Worm (Caenorhabditis elegans) whole organism, L1 larva: ENCODE data around the gene F35D2.3.
A peak's percentile ranks its signal among the peaks of the same experiment; 100 is the strongest.

Source experiments
- alr-1 ChIP-seq: fragments of 200-800 bp; sonication (Bioruptor generic); optimal IDR thresholded peaks from 2 replicates; lab custom pipeline; 2018; ENCODE audit warnings: borderline replicate concordance, mild to moderate bottlenecking, missing genetic modification characterization, missing compliant biosample characterization
- blmp-1 ChIP-seq: fragments of 150-350 bp; optimal IDR thresholded peaks from 2 replicates; lab custom pipeline; 2014; ENCODE audit warnings: missing biosample characterization, missing genetic modification characterization
- efl-1 ChIP-seq, 4 experiments: fragments of 150-350 bp; optimal IDR thresholded peaks in 3 of 4; peaks in 1 of 4; 1 replicate in 1 of 4; 2 replicates in 3 of 4; lab custom pipeline; 2014; ENCODE audit warnings: missing biosample characterization in 2 of 4, missing genetic modification characterization in 2 of 4, missing genetic modification reagents in 2 of 4
- elt-3 ChIP-seq, 6 experiments: fragments of 150-350 bp in 1 of 6; sonication (generic microtip); optimal IDR thresholded peaks; 2 replicates each; lab custom pipeline; 2017 to 2018; ENCODE audit warnings: missing biosample characterization in 6 of 6, missing genetic modification characterization in 6 of 6, inconsistent platforms in 1 of 6
- lin-14 ChIP-seq: fragments of 200-800 bp; sonication (Bioruptor generic); optimal IDR thresholded peaks from 2 replicates; lab custom pipeline; 2018; ENCODE audit warnings: mild to moderate bottlenecking, missing genetic modification characterization, moderate library complexity, missing compliant biosample characterization
- lin-35 ChIP-seq, 2 experiments: fragments of 150-350 bp; optimal IDR thresholded peaks; 2 replicates each; lab custom pipeline; 2014; ENCODE audit warnings: missing biosample characterization in 2 of 2, missing genetic modification characterization in 2 of 2, missing genetic modification reagents in 2 of 2
- lsy-2 ChIP-seq, 2 experiments: fragments of 150-350 bp; optimal IDR thresholded peaks; 2 replicates each; lab custom pipeline; 2014; ENCODE audit warnings: missing biosample characterization in 2 of 2, missing genetic modification characterization in 2 of 2
- mef-2 ChIP-seq: fragments of 150-350 bp; optimal IDR thresholded peaks from 2 replicates; lab custom pipeline; 2014; ENCODE audit warnings: missing biosample characterization, missing genetic modification characterization
- mep-1 ChIP-seq: fragments of 150-350 bp; optimal IDR thresholded peaks from 2 replicates; lab custom pipeline; 2014; ENCODE audit warnings: missing biosample characterization, missing genetic modification characterization
- nhr-71 ChIP-seq: sonication (generic microtip); optimal IDR thresholded peaks from 2 replicates; lab custom pipeline; 2016; ENCODE audit warnings: mild to moderate bottlenecking, missing genetic modification characterization, moderate library complexity, missing compliant biosample characterization
- nhr-85 ChIP-seq: sonication (generic microtip); peaks from one replicate; lab custom pipeline; 2016; ENCODE audit warnings: missing genetic modification characterization, inconsistent platforms, missing compliant biosample characterization
- pag-3 ChIP-seq: sonication (generic microtip); optimal IDR thresholded peaks from 2 replicates; lab custom pipeline; 2017; ENCODE audit warnings: missing genetic modification characterization, mild to moderate bottlenecking, missing compliant biosample characterization, antibody characterized with exemption, borderline replicate concordance; ENCODE audit not compliant: insufficient read depth
- snu-23 ChIP-seq: sonication (generic microtip); optimal IDR thresholded peaks from 2 replicates; lab custom pipeline; 2016; ENCODE audit warnings: missing genetic modification characterization, missing compliant biosample characterization
- sox-4 ChIP-seq: sonication (generic microtip); optimal IDR thresholded peaks from 2 replicates; lab custom pipeline; 2016; ENCODE audit warnings: missing genetic modification characterization, missing compliant biosample characterization
- vab-15 ChIP-seq: sonication (generic microtip); optimal IDR thresholded peaks from 2 replicates; lab custom pipeline; 2017; ENCODE audit warnings: missing genotype, mild to moderate bottlenecking, missing genetic modification characterization, missing compliant biosample characterization
- xbp-1 ChIP-seq: sonication (generic microtip); optimal IDR thresholded peaks from 2 replicates; lab custom pipeline; 2016; ENCODE audit warnings: missing genetic modification characterization, missing compliant biosample characterization

The F35D2.3 gene

ce11 chrII:7620413-7620812, 50.0 kb downstream of the F35D2.3 start, which contains the start of gene R07G3.8:
Gene R07G3.8, minus strand, starts transcription at chrII:7620513.
- no peak for TF ChIP-seq sox-4 (tag; lab: Kevin White, UChicago)
- TF ChIP-seq blmp-1 (tag; lab: Kevin White, UChicago): no peak
- TF ChIP-seq alr-1 (tag; lab: Kevin White, UChicago): no peak

ce11 chrII:7621513-7621912, 51.1 kb downstream of the F35D2.3 start:
- peak in 1 of 2 experiments; percentile 31 for TF ChIP-seq lsy-2 (tag; optimal IDR thresholded peaks at IDR 0.05; lab: Kevin White, UChicago)
- peak; percentile 48 for TF ChIP-seq nhr-85 (tag; lab: Kevin White, UChicago)
- no peak for TF ChIP-seq efl-1 (optimal IDR thresholded peaks at IDR 0.05; lab: Kevin White, UChicago)
- TF ChIP-seq efl-1 (GFP tag; optimal IDR thresholded peaks at IDR 0.05 in 1 of 2; lab: Kevin White, UChicago): peak in 1 of 2 experiments; percentile 71
- peak in 1 of 2 experiments; percentile 4 for TF ChIP-seq lin-35 (GFP tag; optimal IDR thresholded peaks at IDR 0.05; lab: Kevin White, UChicago)
- peak; percentile 38 for TF ChIP-seq snu-23 (GFP tag; lab: Kevin White, UChicago)
- peak; percentile 37 for TF ChIP-seq vab-15 (tag; lab: Kevin White, UChicago)
- peak; percentile 75 for TF ChIP-seq lin-14 (GFP tag; lab: Kevin White, UChicago)
- no peak for TF ChIP-seq pag-3 (tag; lab: Kevin White, UChicago)
- TF ChIP-seq nhr-71: peak; percentile 37
- peak; percentile 100 for TF ChIP-seq blmp-1 (tag; lab: Kevin White, UChicago)
- TF ChIP-seq mef-2 (tag; lab: Kevin White, UChicago): no peak
- TF ChIP-seq elt-3 (tag; optimal IDR thresholded peaks at IDR 0.05; lab: Kevin White, UChicago): peak in 1 of 6 experiments; percentile 20
- no peak for TF ChIP-seq xbp-1
- TF ChIP-seq mep-1 (tag; lab: Kevin White, UChicago): peak; percentile 52
- TF ChIP-seq, all 84 proteins: peak for 11
